Worm (Caenorhabditis elegans): ENCODE results near the gene cpr-5.

Gene cpr-5

ce11 chrV:1120101-1120500, 13.7 kb downstream of the cpr-5 start:
- no peak for TF ChIP-seq ceh-22 (tag; optimal IDR thresholded peaks at IDR 0.05)
- TF ChIP-seq lim-6 (tag; optimal IDR thresholded peaks at IDR 0.05), result no peak
- TF ChIP-seq C38D4.7 (GFP tag; optimal IDR thresholded peaks at IDR 0.05), result no peak
- no peak for TF ChIP-seq K09A11.1 (tag; optimal IDR thresholded peaks at IDR 0.05; ENCODE audit: insufficient read depth)
- no peak for TF ChIP-seq K02D7.2 (tag; optimal IDR thresholded peaks at IDR 0.05)
- no peak for TF ChIP-seq fkh-10 (GFP tag; optimal IDR thresholded peaks at IDR 0.05)
- TF ChIP-seq rnt-1 (tag; optimal IDR thresholded peaks at IDR 0.05), result no peak
- no peak for TF ChIP-seq unc-42 (tag; optimal IDR thresholded peaks at IDR 0.05)
- no peak for TF ChIP-seq nhr-11 (tag; optimal IDR thresholded peaks at IDR 0.05)
- no peak for TF ChIP-seq pag-3 (tag; optimal IDR thresholded peaks at IDR 0.05; ENCODE audit: borderline replicate concordance)
- TF ChIP-seq ceh-45 (GFP tag; IDR thresholded peaks at IDR 0.05), result no peak
- no peak for TF ChIP-seq hlh-15 (tag; optimal IDR thresholded peaks at IDR 0.05)
- TF ChIP-seq pqm-1 (tag; optimal IDR thresholded peaks at IDR 0.05), result no peak
- no peak for TF ChIP-seq ceh-18 (tag; optimal IDR thresholded peaks at IDR 0.05)
- no peak for TF ChIP-seq fax-1 (tag; optimal IDR thresholded peaks at IDR 0.05)
- no peak for TF ChIP-seq ceh-14 (tag; optimal IDR thresholded peaks at IDR 0.05)
- TF ChIP-seq T23F11.4 (GFP tag; optimal IDR thresholded peaks at IDR 0.05), result no peak
- TF ChIP-seq hlh-13 (GFP tag; optimal IDR thresholded peaks at IDR 0.05), result no peak
- no peak for TF ChIP-seq F13H6.1 (tag; optimal IDR thresholded peaks at IDR 0.05)

DNA sequence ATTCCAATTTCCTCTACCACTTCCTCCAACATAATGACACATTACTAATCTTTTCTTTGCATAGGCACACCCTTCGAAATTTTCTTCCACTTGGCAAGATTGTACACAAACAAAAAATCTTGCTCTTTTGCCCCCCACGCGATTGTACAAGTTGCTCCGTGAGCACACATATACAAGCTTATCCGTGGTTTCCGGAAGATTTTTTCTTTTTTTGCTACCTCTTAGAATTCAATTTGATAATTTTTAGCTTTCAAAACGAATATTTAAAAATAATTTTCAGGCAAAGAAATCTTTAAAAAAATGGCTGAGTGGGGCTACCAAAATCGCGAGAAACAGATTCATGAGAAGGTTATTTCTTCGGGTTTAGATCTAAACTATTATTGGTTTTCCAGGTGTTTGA, 21.2 kb downstream of the cpr-5 start, which contains the start of gene Y50D4B.1:
TSS of gene Y50D4B.1 (plus strand) at position 301 of the 400 bp plus-strand sequence.
- TF ChIP-seq elt-2 (tag; optimal IDR thresholded peaks at IDR 0.05), result no peak
- TF ChIP-seq hlh-15 (tag; optimal IDR thresholded peaks at IDR 0.05), result no peak
- TF ChIP-seq ceh-45 (GFP tag; IDR thresholded peaks at IDR 0.05), result no peak
- no peak for TF ChIP-seq dmd-4 (tag; optimal IDR thresholded peaks at IDR 0.05; ENCODE audit: borderline replicate concordance)
- TF ChIP-seq elt-4 (tag; optimal IDR thresholded peaks at IDR 0.05), result no peak
- TF ChIP-seq mec-3 (tag; optimal IDR thresholded peaks at IDR 0.05; ENCODE audit: borderline replicate concordance), result no peak
- no peak for TF ChIP-seq ztf-16 (tag; optimal IDR thresholded peaks at IDR 0.05)
- no peak for TF ChIP-seq K02D7.2 (tag; optimal IDR thresholded peaks at IDR 0.05)
- no peak for TF ChIP-seq sdc-2 (tag; optimal IDR thresholded peaks at IDR 0.05)
- TF ChIP-seq ceh-48 (tag; optimal IDR thresholded peaks at IDR 0.05), result no peak
- TF ChIP-seq pat-9 (tag; optimal IDR thresholded peaks at IDR 0.05), result no peak
- TF ChIP-seq ets-4 (tag; optimal IDR thresholded peaks at IDR 0.05), result no peak
- TF ChIP-seq pax-1 (tag; optimal IDR thresholded peaks at IDR 0.05), result no peak
- no peak for TF ChIP-seq C08G9.2 (tag; optimal IDR thresholded peaks at IDR 0.05)
- TF ChIP-seq pha-4 (tag; optimal IDR thresholded peaks at IDR 0.05), result no peak

DNA sequence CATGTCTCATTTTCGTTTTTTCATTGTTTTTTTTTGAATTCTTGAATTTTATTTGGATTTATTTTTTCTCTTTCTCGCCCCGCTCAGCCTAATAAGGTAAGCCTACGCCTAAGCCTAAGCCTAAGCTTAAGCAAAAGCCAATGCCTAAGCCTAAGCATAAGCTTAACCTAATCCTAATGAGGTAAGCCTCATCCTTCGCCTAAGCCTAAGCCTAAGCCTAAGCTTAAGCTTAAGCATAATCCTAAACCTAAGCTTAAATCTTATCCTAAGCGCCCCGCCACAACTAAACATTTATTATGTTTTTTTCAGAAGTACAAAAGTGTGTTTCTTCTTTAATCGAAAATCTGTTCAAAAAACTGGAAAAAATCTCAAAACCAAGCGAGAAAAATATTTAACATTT, 21.7 kb downstream of the cpr-5 start:
- TF ChIP-seq gmeb-2 (tag; optimal IDR thresholded peaks at IDR 0.05), result no peak
- peak; percentile 66 for TF ChIP-seq dve-1 (tag; optimal IDR thresholded peaks at IDR 0.05)

ce11 chrV:1102569-1102968, 31.3 kb downstream of the cpr-5 start:
- no peak for TF ChIP-seq hlh-30 (tag; optimal IDR thresholded peaks at IDR 0.05; ENCODE audit: insufficient read depth)
- TF ChIP-seq elt-2 (tag; optimal IDR thresholded peaks at IDR 0.05), result no peak
- no peak for TF ChIP-seq hlh-13 (GFP tag; optimal IDR thresholded peaks at IDR 0.05)
- TF ChIP-seq pha-4 (tag; optimal IDR thresholded peaks at IDR 0.05), result no peak
- TF ChIP-seq madf-2 (tag; optimal IDR thresholded peaks at IDR 0.05), result no peak
- no peak for TF ChIP-seq gmeb-2 (tag; optimal IDR thresholded peaks at IDR 0.05)

ce11 chrV:1100280-1100679, 33.6 kb downstream of the cpr-5 start, which contains the start of gene Y50D4B.2:
Gene Y50D4B.2, plus strand, starts transcription at chrV:1100580.
- TF ChIP-seq hlh-13 (GFP tag; optimal IDR thresholded peaks at IDR 0.05), result no peak
- TF ChIP-seq ceh-14 (tag; optimal IDR thresholded peaks at IDR 0.05), result no peak
- no peak for TF ChIP-seq nhr-11 (tag; optimal IDR thresholded peaks at IDR 0.05)
- no peak for TF ChIP-seq pqm-1 (tag; optimal IDR thresholded peaks at IDR 0.05)
- no peak for TF ChIP-seq hlh-6 (tag; optimal IDR thresholded peaks at IDR 0.05)
- TF ChIP-seq ceh-45 (GFP tag; IDR thresholded peaks at IDR 0.05), result no peak
- TF ChIP-seq T23F11.4 (GFP tag; optimal IDR thresholded peaks at IDR 0.05), result no peak
- no peak for TF ChIP-seq ceh-30 (tag; optimal IDR thresholded peaks at IDR 0.05)
- TF ChIP-seq hlh-8 (tag; optimal IDR thresholded peaks at IDR 0.05), result no peak
- TF ChIP-seq K09A11.1 (tag; optimal IDR thresholded peaks at IDR 0.05; ENCODE audit: insufficient read depth), result no peak
- TF ChIP-seq lin-11 (tag; optimal IDR thresholded peaks at IDR 0.05), result no peak
- TF ChIP-seq C38D4.7 (GFP tag; optimal IDR thresholded peaks at IDR 0.05), result no peak
- no peak for TF ChIP-seq ahr-1 (tag; optimal IDR thresholded peaks at IDR 0.05)
- TF ChIP-seq dmd-4 (tag; optimal IDR thresholded peaks at IDR 0.05; ENCODE audit: borderline replicate concordance), result no peak

All from whole organism, late embryonic.